Fruit fly (Drosophila melanogaster) whole organism, embryonic: ENCODE results near the gene CG7627.
A peak's percentile ranks its signal among the peaks of the same experiment; 100 is the strongest.

Source experiments
- Blimp-1 ChIP-seq: fragments of 200-800 bp; sonication (Bioruptor generic); optimal IDR thresholded peaks from 3 replicates; lab custom pipeline; 2018; ENCODE audit warnings: missing biosample characterization, missing genetic modification characterization, mild to moderate bottlenecking, moderate library complexity, missing genetic modification reagents
- CG10565 ChIP-seq: fragments of 200-800 bp; sonication (Bioruptor generic); optimal IDR thresholded peaks from 3 replicates; lab custom pipeline; 2016; ENCODE audit warnings: missing biosample characterization, mild to moderate bottlenecking, missing genetic modification characterization
- CG14667 ChIP-seq: fragments of 200-800 bp; sonication (Bioruptor generic); IDR thresholded peaks from 2 replicates; pipeline ENCODE4 v1.3.6; 2022; ENCODE audit warnings: missing biosample characterization, missing genetic modification characterization
- CG17802 ChIP-seq: fragments of 200-800 bp; sonication (Bioruptor generic); optimal IDR thresholded peaks from 2 replicates; lab custom pipeline; 2018; ENCODE audit warnings: missing biosample characterization, mild to moderate bottlenecking, missing genetic modification characterization, moderate library complexity
- CG3726 ChIP-seq: fragments of 200-800 bp; sonication (Bioruptor generic); IDR thresholded peaks from 3 replicates; pipeline ENCODE4, ENCODE4 v1.3.6; 2022; ENCODE audit warnings: missing biosample characterization, missing genetic modification characterization
- CG6683 ChIP-seq: fragments of 200-800 bp; sonication (Bioruptor generic); optimal IDR thresholded peaks from 2 replicates; lab custom pipeline; 2017; ENCODE audit warnings: missing biosample characterization, mild to moderate bottlenecking, missing genetic modification characterization, missing genetic modification reagents
- CG8388 ChIP-seq: fragments of 200-800 bp; sonication (Bioruptor generic); optimal IDR thresholded peaks from 2 replicates; lab custom pipeline; 2019; ENCODE audit warnings: missing biosample characterization, mild to moderate bottlenecking, missing genetic modification characterization, moderate library complexity
- ERR ChIP-seq: fragments of 200-800 bp; sonication (Bioruptor generic); optimal IDR thresholded peaks from 2 replicates; lab custom pipeline; 2016; ENCODE audit warnings: missing biosample characterization, missing genetic modification characterization
- grn ChIP-seq: fragments of 200-800 bp; sonication (Bioruptor generic); optimal IDR thresholded peaks from 3 replicates; lab custom pipeline; 2017; ENCODE audit warnings: missing biosample characterization, missing genetic modification characterization
- pnt ChIP-seq: fragments of 200-800 bp; sonication (Bioruptor generic); optimal IDR thresholded peaks from 3 replicates; lab custom pipeline; 2016; ENCODE audit warnings: missing biosample characterization, missing genetic modification characterization
- run ChIP-seq: fragments of 200-800 bp; sonication (Bioruptor generic); optimal IDR thresholded peaks from 3 replicates; lab custom pipeline; 2018; ENCODE audit warnings: missing biosample characterization, mild to moderate bottlenecking, missing genetic modification characterization
- slbo ChIP-seq: fragments of 200-800 bp; sonication (Bioruptor generic); IDR thresholded peaks from 2 replicates; pipeline ENCODE4 v1.3.6; 2022; ENCODE audit warnings: missing biosample characterization, missing genetic modification characterization

DNA sequence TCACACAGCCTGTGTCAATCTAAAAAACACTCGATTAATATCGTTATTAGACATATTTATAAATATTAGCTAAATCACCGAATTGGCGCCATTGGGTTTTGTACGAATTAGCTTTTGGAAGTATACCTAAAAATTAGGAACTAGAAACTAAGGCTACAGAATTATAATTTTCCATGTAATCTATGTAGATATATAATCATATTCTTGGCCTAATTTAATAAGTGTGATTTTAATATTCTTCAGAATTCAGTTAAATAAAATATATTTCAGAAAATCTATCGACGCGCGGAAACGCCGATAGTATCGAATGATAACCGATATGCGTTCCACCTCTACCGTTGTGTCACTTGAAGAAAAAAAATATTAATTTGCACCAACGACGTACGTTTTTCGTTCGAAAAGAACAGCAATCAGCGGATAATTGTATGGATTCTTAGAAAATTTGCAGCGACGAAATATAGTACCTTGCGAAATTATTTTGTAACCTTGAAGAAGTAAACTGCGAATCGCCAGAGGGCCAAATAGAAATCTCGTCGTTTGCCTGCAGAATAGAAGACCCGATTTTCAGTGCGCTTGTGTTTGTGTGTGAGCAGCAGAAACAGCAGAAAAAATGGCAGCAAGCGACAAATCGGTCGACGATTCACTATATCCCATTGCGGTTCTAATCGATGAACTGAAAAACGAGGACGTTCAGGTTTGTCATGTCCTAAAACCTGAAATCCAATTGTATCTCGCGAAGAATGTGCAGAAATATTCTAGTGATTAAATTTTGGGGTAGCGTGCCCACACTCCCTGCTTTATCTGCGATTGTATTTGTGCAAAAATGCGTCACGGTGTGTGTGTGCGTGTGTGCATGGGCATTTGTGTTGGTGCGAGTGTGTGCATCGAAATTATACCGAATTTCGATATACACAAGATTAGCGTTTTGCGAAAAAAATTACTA lies 3.7 kb upstream of the CG7627 start, which contains the start of gene Pp2A-29B:
- TF ChIP-seq CG10565 (no peak), ERR (GFP tag; lab: Kevin White, UChicago) (no peak), Blimp-1 (no peak), CG8388 (no peak), CG6683 (GFP tag; lab: Kevin White, UChicago) (no peak), pnt (no peak), CG14667 (GFP tag; lab: Robert Waterston, UW) (no peak), run (tag; lab: Kevin White, UChicago) (no peak), grn (no peak), CG17802 (tag; lab: Kevin White, UChicago) (no peak), CG3726 (no peak), slbo (peak; percentile 56; the same call in 1 of the 2 replicates)
